Fruit fly (Drosophila melanogaster) whole organism, prepupa: Measurements from ENCODE around the gene Cpr62Bb.

ENCODE experiments used
- Blimp-1 ChIP-seq: fragments of 200-800 bp; sonication (Bioruptor generic); optimal IDR thresholded peaks from 3 replicates; lab custom pipeline; 2017; ENCODE audit warnings: missing biosample characterization, missing genetic modification characterization, mild to moderate bottlenecking, moderate library complexity, missing genetic modification reagents
- CG10631 ChIP-seq: fragments of 200-800 bp; sonication (Bioruptor generic); optimal IDR thresholded peaks from 2 replicates; lab custom pipeline; 2016; ENCODE audit warnings: missing biosample characterization, missing genetic modification characterization
- CG10669 ChIP-seq: fragments of 200-800 bp; sonication (Bioruptor generic); optimal IDR thresholded peaks from 3 replicates; lab custom pipeline; 2018; ENCODE audit warnings: missing biosample characterization, mild to moderate bottlenecking, missing genetic modification characterization, moderate library complexity
- CG11294 ChIP-seq: fragments of 200-800 bp; sonication (Bioruptor generic); IDR thresholded peaks from 2 replicates; pipeline ENCODE4 v1.3.6; 2022; ENCODE audit warnings: missing biosample characterization, missing genetic modification characterization
- CG11762 ChIP-seq: fragments of 200-800 bp; sonication (Bioruptor generic); optimal IDR thresholded peaks from 3 replicates; lab custom pipeline; 2016; ENCODE audit warnings: missing biosample characterization, missing genetic modification characterization; ENCODE audit not compliant: insufficient read depth
- CG11902 ChIP-seq: fragments of 200-800 bp; sonication (Bioruptor generic); optimal IDR thresholded peaks from 3 replicates; lab custom pipeline; 2016; ENCODE audit warnings: missing biosample characterization, missing genetic modification characterization
- CG15336 ChIP-seq: fragments of 200-800 bp; sonication (Bioruptor generic); IDR thresholded peaks from 2 replicates; pipeline ENCODE4 v1.3.6; 2022; ENCODE audit warnings: missing biosample characterization, missing genetic modification characterization
- CG1621 ChIP-seq: fragments of 200-800 bp; sonication (Bioruptor generic); optimal IDR thresholded peaks from 3 replicates; lab custom pipeline; 2018; ENCODE audit warnings: missing biosample characterization, mild to moderate bottlenecking, missing genetic modification characterization
- CG16779 ChIP-seq: fragments of 200-800 bp; sonication (Bioruptor generic); optimal IDR thresholded peaks from 3 replicates; lab custom pipeline; 2017; ENCODE audit warnings: missing biosample characterization, mild to moderate bottlenecking, missing genetic modification characterization
- CG3032 ChIP-seq: fragments of 200-800 bp; optimal IDR thresholded peaks from 2 replicates; lab custom pipeline; 2019; ENCODE audit warnings: missing biosample characterization, mild to moderate bottlenecking, missing genetic modification characterization, moderate library complexity
- CG31627 ChIP-seq: fragments of 200-800 bp; sonication (Bioruptor generic); optimal IDR thresholded peaks from 3 replicates; lab custom pipeline; 2016; ENCODE audit warnings: missing biosample characterization, missing genetic modification characterization
- CG32006 ChIP-seq: fragments of 200-800 bp; sonication (Bioruptor generic); optimal IDR thresholded peaks from 3 replicates; lab custom pipeline; 2017; ENCODE audit warnings: missing biosample characterization, mild to moderate bottlenecking, missing genetic modification characterization
- CG34406 ChIP-seq: fragments of 200-800 bp; sonication (Bioruptor generic); optimal IDR thresholded peaks from 3 replicates; lab custom pipeline; 2016; ENCODE audit warnings: missing biosample characterization, missing genetic modification characterization
- CG3919 ChIP-seq: fragments of 200-800 bp; sonication (Bioruptor generic); optimal IDR thresholded peaks from 3 replicates; lab custom pipeline; 2016; ENCODE audit warnings: missing biosample characterization, missing genetic modification characterization
- CG4318 ChIP-seq: fragments of 200-800 bp; sonication (Bioruptor generic); optimal IDR thresholded peaks from 3 replicates; lab custom pipeline; 2017; ENCODE audit warnings: missing biosample characterization, mild to moderate bottlenecking, missing genetic modification characterization
- CG6276 ChIP-seq: fragments of 200-800 bp; sonication (Bioruptor generic); optimal IDR thresholded peaks from 2 replicates; lab custom pipeline; 2017; ENCODE audit warnings: missing biosample characterization, mild to moderate bottlenecking, missing genetic modification characterization
- CG6792 ChIP-seq: fragments of 200-800 bp; sonication (Bioruptor generic); optimal IDR thresholded peaks from 3 replicates; lab custom pipeline; 2016; ENCODE audit warnings: missing biosample characterization, missing genetic modification characterization
- CG6854 ChIP-seq: fragments of 200-800 bp; sonication (Bioruptor generic); optimal IDR thresholded peaks from 2 replicates; lab custom pipeline; 2017; ENCODE audit warnings: missing biosample characterization, mild to moderate bottlenecking, missing genetic modification characterization
- CG7368 ChIP-seq: fragments of 200-800 bp; sonication (Bioruptor generic); optimal IDR thresholded peaks from 3 replicates; lab custom pipeline; 2016; ENCODE audit warnings: missing biosample characterization, missing genetic modification characterization
- CG8119 ChIP-seq: fragments of 200-800 bp; sonication (Bioruptor generic); IDR thresholded peaks from 3 replicates; pipeline ENCODE4 v1.3.6; 2022; ENCODE audit warnings: missing biosample characterization, missing genetic modification characterization
- CG8319 ChIP-seq: fragments of 200-800 bp; sonication (Bioruptor generic); optimal IDR thresholded peaks from 3 replicates; lab custom pipeline; 2016; ENCODE audit warnings: missing biosample characterization, missing genetic modification characterization
- Eip75B ChIP-seq: fragments of 200-800 bp; sonication (Bioruptor generic); optimal IDR thresholded peaks from 3 replicates; lab custom pipeline; 2016; ENCODE audit warnings: missing biosample characterization, missing genetic modification characterization
- Eip78C ChIP-seq: fragments of 200-800 bp; sonication (Bioruptor generic); peaks from one replicate; lab custom pipeline; 2016; ENCODE audit warnings: missing biosample characterization, missing genetic modification characterization
- Eip93F ChIP-seq: fragments of 200-800 bp; sonication (Bioruptor generic); optimal IDR thresholded peaks from 2 replicates; lab custom pipeline; 2016; ENCODE audit warnings: missing biosample characterization, mild to moderate bottlenecking, missing genetic modification characterization
- Ets21C ChIP-seq: fragments of 200-800 bp; sonication (Bioruptor generic); optimal IDR thresholded peaks from 3 replicates; lab custom pipeline; 2016; ENCODE audit warnings: missing biosample characterization, missing genetic modification characterization
- Ets96B ChIP-seq: fragments of 200-800 bp; optimal IDR thresholded peaks from 2 replicates; lab custom pipeline; 2019; ENCODE audit warnings: missing biosample characterization, mild to moderate bottlenecking, missing genetic modification characterization, moderate library complexity
- Gug ChIP-seq: fragments of 200-800 bp; sonication (Bioruptor generic); IDR thresholded peaks from 2 replicates; pipeline ENCODE4 v1.3.6; 2022; ENCODE audit warnings: missing biosample characterization, missing genetic modification characterization
- Hr38 ChIP-seq: sonication (Bioruptor generic); optimal IDR thresholded peaks from 2 replicates; lab custom pipeline; 2016; ENCODE audit warnings: missing biosample characterization, missing genetic modification characterization
- Hr4 ChIP-seq: fragments of 200-800 bp; sonication (Bioruptor generic); optimal IDR thresholded peaks from 3 replicates; lab custom pipeline; 2016; ENCODE audit warnings: missing biosample characterization, missing genetic modification characterization
- Met ChIP-seq: fragments of 200-800 bp; sonication (Bioruptor generic); optimal IDR thresholded peaks from 3 replicates; lab custom pipeline; 2016; ENCODE audit warnings: missing biosample characterization, missing genetic modification characterization
- OdsH ChIP-seq: fragments of 200-800 bp; sonication (Bioruptor generic); optimal IDR thresholded peaks from 3 replicates; lab custom pipeline; 2016; ENCODE audit warnings: missing biosample characterization, missing genetic modification characterization
- Smox ChIP-seq: fragments of 200-800 bp; sonication (Bioruptor generic); optimal IDR thresholded peaks from 3 replicates; lab custom pipeline; 2016; ENCODE audit warnings: missing biosample characterization, missing genetic modification characterization
- Sox102F ChIP-seq: fragments of 200-800 bp; sonication (Bioruptor generic); optimal IDR thresholded peaks from 2 replicates; lab custom pipeline; 2016; ENCODE audit warnings: missing biosample characterization, mild to moderate bottlenecking, missing genetic modification characterization
- Sox14 ChIP-seq: fragments of 200-800 bp; sonication (Bioruptor generic); optimal IDR thresholded peaks from 3 replicates; lab custom pipeline; 2016; ENCODE audit warnings: missing biosample characterization, missing genetic modification characterization
- achi ChIP-seq: fragments of 200-800 bp; sonication (Bioruptor generic); optimal IDR thresholded peaks from 3 replicates; lab custom pipeline; 2016; ENCODE audit warnings: missing biosample characterization, missing genetic modification characterization
- acj6 ChIP-seq: fragments of 200-800 bp; sonication (Bioruptor generic); optimal IDR thresholded peaks from 3 replicates; lab custom pipeline; 2016; ENCODE audit warnings: missing biosample characterization, missing genetic modification characterization
- cyc ChIP-seq: fragments of 200-800 bp; sonication (Bioruptor generic); optimal IDR thresholded peaks from 3 replicates; lab custom pipeline; 2016; ENCODE audit warnings: missing biosample characterization, missing genetic modification characterization
- dac ChIP-seq: fragments of 200-800 bp; sonication (Bioruptor generic); optimal IDR thresholded peaks from 2 replicates; lab custom pipeline; 2017; ENCODE audit warnings: missing biosample characterization, mild to moderate bottlenecking, missing genetic modification characterization
- dsx ChIP-seq: fragments of 200-800 bp; optimal IDR thresholded peaks from 3 replicates; lab custom pipeline; 2019; ENCODE audit warnings: missing biosample characterization, mild to moderate bottlenecking, missing genetic modification characterization, moderate library complexity; ENCODE audit not compliant: poor library complexity, severe bottlenecking
- eg ChIP-seq: fragments of 200-800 bp; sonication (Bioruptor generic); IDR thresholded peaks from 3 replicates; pipeline ENCODE4 v1.3.6; 2022; ENCODE audit warnings: missing biosample characterization, missing genetic modification characterization
- esn ChIP-seq: fragments of 200-800 bp; sonication (Bioruptor generic); optimal IDR thresholded peaks from 2 replicates; lab custom pipeline; 2016; ENCODE audit warnings: missing biosample characterization, mild to moderate bottlenecking, missing genetic modification characterization, moderate library complexity
- fd59A ChIP-seq: fragments of 200-800 bp; sonication (Bioruptor generic); optimal IDR thresholded peaks from 2 replicates; lab custom pipeline; 2017; ENCODE audit warnings: missing biosample characterization, mild to moderate bottlenecking, missing genetic modification characterization, missing genetic modification reagents
- fd85E ChIP-seq: fragments of 200-800 bp; sonication (Bioruptor generic); optimal IDR thresholded peaks from 3 replicates; lab custom pipeline; 2016; ENCODE audit warnings: missing biosample characterization, missing genetic modification characterization
- fkh ChIP-seq: fragments of 200-800 bp; sonication (Bioruptor generic); optimal IDR thresholded peaks from 3 replicates; lab custom pipeline; 2017; ENCODE audit warnings: missing biosample characterization, mild to moderate bottlenecking, missing genetic modification characterization, moderate library complexity
- lz ChIP-seq: fragments of 200-800 bp; sonication (Bioruptor generic); optimal IDR thresholded peaks from 3 replicates; lab custom pipeline; 2016; ENCODE audit warnings: missing biosample characterization, missing genetic modification characterization
- net ChIP-seq: fragments of 200-800 bp; sonication (Bioruptor generic); optimal IDR thresholded peaks from 3 replicates; lab custom pipeline; 2016; ENCODE audit warnings: missing biosample characterization, missing genetic modification characterization
- pdm3 ChIP-seq: fragments of 200-800 bp; sonication (Bioruptor generic); optimal IDR thresholded peaks from 3 replicates; lab custom pipeline; 2016; ENCODE audit warnings: missing biosample characterization, missing genetic modification characterization
- salr ChIP-seq, 2 experiments: fragments of 200-800 bp; sonication (Bioruptor generic); optimal IDR thresholded peaks; 3 replicates each; lab custom pipeline; 2016 to 2018; ENCODE audit warnings: missing biosample characterization in 2 of 2, missing genetic modification characterization in 2 of 2, mild to moderate bottlenecking in 1 of 2
- spab ChIP-seq: fragments of 200-800 bp; sonication (Bioruptor generic); optimal IDR thresholded peaks from 2 replicates; lab custom pipeline; 2017; ENCODE audit warnings: missing biosample characterization, mild to moderate bottlenecking, missing genetic modification characterization, missing genetic modification reagents
- ss ChIP-seq, 2 experiments: fragments of 200-800 bp; sonication (Bioruptor generic); optimal IDR thresholded peaks; 2 replicates in 1 of 2; 3 replicates in 1 of 2; lab custom pipeline; 2017 to 2018; ENCODE audit warnings: mild to moderate bottlenecking in 2 of 2, missing biosample characterization in 2 of 2, missing genetic modification characterization in 2 of 2, moderate library complexity in 1 of 2
- svp ChIP-seq: fragments of 200-800 bp; sonication (Bioruptor generic); peaks from one replicate; lab custom pipeline; 2016; ENCODE audit warnings: missing biosample characterization, missing genetic modification characterization
- topi ChIP-seq: fragments of 200-800 bp; sonication (Bioruptor generic); optimal IDR thresholded peaks from 3 replicates; lab custom pipeline; 2016; ENCODE audit warnings: missing biosample characterization, missing genetic modification characterization
- vri ChIP-seq: fragments of 200-800 bp; sonication (Bioruptor generic); optimal IDR thresholded peaks from 3 replicates; lab custom pipeline; 2016; ENCODE audit warnings: missing biosample characterization, mild to moderate bottlenecking, missing genetic modification characterization

Cpr62Bb gene

dm6 chr3L:1880692-1881091 is 45.7 kb upstream of the Cpr62Bb start:
- no peak for TF ChIP-seq dac (GFP tag; lab: Kevin White, UChicago)
- TF ChIP-seq CG3032, result no peak
- TF ChIP-seq net (GFP tag; lab: Kevin White, UChicago), result no peak
- TF ChIP-seq esn, result no peak
- TF ChIP-seq spab (GFP tag; lab: Kevin White, UChicago), result peak; percentile 39
- no peak for TF ChIP-seq CG6854
- peak; percentile 15 for TF ChIP-seq cyc (GFP tag; lab: Kevin White, UChicago)
- no peak for TF ChIP-seq Eip93F (GFP tag; lab: Kevin White, UChicago)
- TF ChIP-seq achi (GFP tag; lab: Kevin White, UChicago), result peak; percentile 52
- peak; percentile 38; the same call in 1 of the 2 replicates for TF ChIP-seq CG15336
- peak; percentile 70 for TF ChIP-seq Gug
- peak; percentile 51 for TF ChIP-seq CG6276 (GFP tag; lab: Kevin White, UChicago)
- TF ChIP-seq CG8119 (GFP tag; lab: Robert Waterston, UW), result peak; percentile 46; the same call in 1 of the 3 replicates
- TF ChIP-seq CG3919, result peak; percentile 69
- peak; percentile 40 for TF ChIP-seq CG10669
- peak; percentile 18 for TF ChIP-seq topi (GFP tag; lab: Kevin White, UChicago)
- peak; percentile 36 for TF ChIP-seq CG32006
- peak; percentile 51 for TF ChIP-seq Eip78C (GFP tag; lab: Kevin White, UChicago)
- no peak for TF ChIP-seq pdm3 (GFP tag; lab: Kevin White, UChicago)
- no peak for TF ChIP-seq Sox14 (GFP tag; lab: Kevin White, UChicago)
- TF ChIP-seq CG11294 (GFP tag; lab: Robert Waterston, UW), result peak; percentile 57
- TF ChIP-seq Eip75B (GFP tag; lab: Kevin White, UChicago), result peak; percentile 25
- peak; percentile 13 for TF ChIP-seq Hr4 (GFP tag; lab: Kevin White, UChicago)
- TF ChIP-seq lz (GFP tag; lab: Kevin White, UChicago), result no peak
- TF ChIP-seq ss (GFP tag; optimal IDR thresholded peaks at IDR 0.05; lab: Kevin White, UChicago), result peak in 1 of 2 experiments; percentile 43
- peak; percentile 42 for TF ChIP-seq dsx (GFP tag; lab: Kevin White, UChicago)
- TF ChIP-seq Sox102F (GFP tag; lab: Kevin White, UChicago), result no peak
- no peak for TF ChIP-seq Ets21C
- TF ChIP-seq CG7368 (GFP tag; lab: Kevin White, UChicago), result peak; percentile 33
- TF ChIP-seq CG11762, result peak; percentile 14
- peak; percentile 84 for TF ChIP-seq eg
- TF ChIP-seq CG10631, result peak; percentile 0
- no peak for TF ChIP-seq fd85E (GFP tag; lab: Kevin White, UChicago)
- no peak for TF ChIP-seq vri (GFP tag; lab: Kevin White, UChicago)
- TF ChIP-seq fkh (GFP tag; lab: Kevin White, UChicago), result no peak
- TF ChIP-seq CG34406 (GFP tag; lab: Kevin White, UChicago), result no peak
- TF ChIP-seq Smox, result no peak
- TF ChIP-seq CG11902 (GFP tag; lab: Kevin White, UChicago), result peak; percentile 1
- TF ChIP-seq acj6 (GFP tag; lab: Kevin White, UChicago), result no peak
- TF ChIP-seq Ets96B, result peak; percentile 47
- TF ChIP-seq CG6792 (GFP tag; lab: Kevin White, UChicago), result no peak
- TF ChIP-seq Blimp-1 (GFP tag; lab: Kevin White, UChicago), result no peak
- no peak for TF ChIP-seq Met (GFP tag; lab: Kevin White, UChicago)
- TF ChIP-seq fd59A (GFP tag; lab: Kevin White, UChicago), result no peak
- TF ChIP-seq CG31627 (GFP tag; lab: Kevin White, UChicago), result no peak
- no peak for TF ChIP-seq CG16779
- no peak for TF ChIP-seq OdsH (GFP tag; lab: Kevin White, UChicago)
- no peak for TF ChIP-seq Hr38 (GFP tag; lab: Kevin White, UChicago)
- no peak for TF ChIP-seq CG1621
- no peak for TF ChIP-seq CG4318 (GFP tag; lab: Kevin White, UChicago)
- TF ChIP-seq CG8319, result no peak
- TF ChIP-seq svp (GFP tag; lab: Kevin White, UChicago), result peak; percentile 44
- TF ChIP-seq salr (GFP tag; optimal IDR thresholded peaks at IDR 0.05; lab: Kevin White, UChicago), result no peak
